Worm (Caenorhabditis elegans): ENCODE results near the gene ZK632.11.
A peak's percentile ranks its signal among the peaks of the same experiment; 100 is the strongest.

ZK632.11 gene

ce11 chrIII:9850877-9851276, 23.2 kb downstream of the ZK632.11 start:
- no peak for TF ChIP-seq pros-1 (tag; optimal IDR thresholded peaks at IDR 0.05)
- TF ChIP-seq ceh-14 (tag; optimal IDR thresholded peaks at IDR 0.05) = no peak
- TF ChIP-seq Y22D7AL.16 (tag; optimal IDR thresholded peaks at IDR 0.05) = no peak
- no peak for TF ChIP-seq pat-9 (tag; optimal IDR thresholded peaks at IDR 0.05)
- no peak for TF ChIP-seq tbx-7 (tag; optimal IDR thresholded peaks at IDR 0.05)
- no peak for TF ChIP-seq ceh-22 (tag; optimal IDR thresholded peaks at IDR 0.05)

- TF ChIP-seq unc-3 (GFP tag; conservative IDR thresholded peaks at IDR 0.05) (no peak), unc-3 (tag; optimal IDR thresholded peaks at IDR 0.05) (no peak), lim-6 (tag; optimal IDR thresholded peaks at IDR 0.05) (no peak), madf-2 (tag; optimal IDR thresholded peaks at IDR 0.05) (no peak), elt-4 (tag; optimal IDR thresholded peaks at IDR 0.05) (no peak), ceh-14 (tag; optimal IDR thresholded peaks at IDR 0.05) (no peak), pax-1 (tag; optimal IDR thresholded peaks at IDR 0.05) (no peak), hlh-15 (tag; optimal IDR thresholded peaks at IDR 0.05) (no peak), ztf-16 (tag; optimal IDR thresholded peaks at IDR 0.05) (no peak), K09A11.1 (tag; optimal IDR thresholded peaks at IDR 0.05; ENCODE audit: insufficient read depth) (no peak), gmeb-2 (tag; optimal IDR thresholded peaks at IDR 0.05) (no peak), sox-2 (GFP tag; IDR thresholded peaks at IDR 0.05) (no peak), hlh-6 (tag; optimal IDR thresholded peaks at IDR 0.05) (no peak), unc-55 (GFP tag; optimal IDR thresholded peaks at IDR 0.05) (no peak), pha-4 (tag; optimal IDR thresholded peaks at IDR 0.05) (no peak), elt-2 (tag; optimal IDR thresholded peaks at IDR 0.05) (no peak)
Measured at ce11 chrIII:9851547-9851946, 23.8 kb downstream of the ZK632.11 start, which contains the start of gene K11H3.3. Gene K11H3.3, plus strand, starts transcription at chrIII:9851854.

- TF ChIP-seq ttx-3 (tag; optimal IDR thresholded peaks at IDR 0.05) = no peak
- no peak for TF ChIP-seq fax-1 (tag; optimal IDR thresholded peaks at IDR 0.05)
- no peak for TF ChIP-seq ceh-9 (tag; optimal IDR thresholded peaks at IDR 0.05)
- no peak for TF ChIP-seq lin-11 (tag; optimal IDR thresholded peaks at IDR 0.05)
Measured at ce11 chrIII:9853667-9854620, 26.2 kb downstream of the ZK632.11 start.

ce11 chrIII:9854960-9855359, 27.2 kb downstream of the ZK632.11 start:
- no peak for TF ChIP-seq ceh-48 (tag; optimal IDR thresholded peaks at IDR 0.05)
- no peak for TF ChIP-seq ceh-14 (tag; optimal IDR thresholded peaks at IDR 0.05)
- no peak for TF ChIP-seq eyg-1 (tag; optimal IDR thresholded peaks at IDR 0.05)
- TF ChIP-seq ceh-22 (tag; optimal IDR thresholded peaks at IDR 0.05) = no peak
- no peak for TF ChIP-seq unc-3 (GFP tag; conservative IDR thresholded peaks at IDR 0.05)
- TF ChIP-seq unc-3 (tag; optimal IDR thresholded peaks at IDR 0.05) = no peak
- TF ChIP-seq ceh-6 (GFP tag; optimal IDR thresholded peaks at IDR 0.05) = no peak
- TF ChIP-seq C38D4.7 (GFP tag; optimal IDR thresholded peaks at IDR 0.05) = no peak
- TF ChIP-seq ceh-34 (tag; optimal IDR thresholded peaks at IDR 0.05) = no peak
- no peak for TF ChIP-seq ref-2 (tag; optimal IDR thresholded peaks at IDR 0.05)
- TF ChIP-seq hlh-8 (tag; optimal IDR thresholded peaks at IDR 0.05) = no peak
- TF ChIP-seq pha-4 (tag; optimal IDR thresholded peaks at IDR 0.05) = no peak
- no peak for TF ChIP-seq pax-1 (tag; optimal IDR thresholded peaks at IDR 0.05)
- TF ChIP-seq madf-2 (tag; optimal IDR thresholded peaks at IDR 0.05) = no peak

- TF ChIP-seq ceh-30 (tag; optimal IDR thresholded peaks at IDR 0.05) = no peak
- TF ChIP-seq elt-2 (tag; optimal IDR thresholded peaks at IDR 0.05) = peak; percentile 58
Measured at ce11 chrIII:9857110-9857509, 29.4 kb downstream of the ZK632.11 start.
